Fruit fly (Drosophila melanogaster) whole organism, pupa: ENCODE results near the gene CG14974.

Experiments
- CG10348 ChIP-seq: fragments of 200-800 bp; sonication (Bioruptor generic); IDR thresholded peaks from 2 replicates; pipeline ENCODE4 v1.3.6; 2022; ENCODE audit warnings: missing biosample characterization, missing genetic modification characterization
- CG13204 ChIP-seq: fragments of 200-800 bp; sonication (Bioruptor generic); optimal IDR thresholded peaks from 2 replicates; lab custom pipeline; 2018; ENCODE audit warnings: missing biosample characterization, mild to moderate bottlenecking, missing genetic modification characterization, moderate library complexity
- CG14655 ChIP-seq: fragments of 200-800 bp; sonication (Bioruptor generic); optimal IDR thresholded peaks from 3 replicates; lab custom pipeline; 2017; ENCODE audit warnings: mild to moderate bottlenecking, missing biosample characterization, missing genetic modification reagents, missing genetic modification characterization
- CG17806 ChIP-seq: fragments of 200-800 bp; sonication (Bioruptor generic); optimal IDR thresholded peaks from 2 replicates; lab custom pipeline; 2018; ENCODE audit warnings: missing biosample characterization, mild to moderate bottlenecking, missing genetic modification characterization, moderate library complexity
- CG32121 ChIP-seq: fragments of 200-800 bp; sonication (Bioruptor generic); IDR thresholded peaks from 2 replicates; pipeline ENCODE4 v1.3.6; 2022; ENCODE audit warnings: missing biosample characterization, missing genetic modification characterization
- CG8159 ChIP-seq: fragments of 200-800 bp; sonication (Bioruptor generic); optimal IDR thresholded peaks from 3 replicates; lab custom pipeline; 2018; ENCODE audit warnings: missing biosample characterization, mild to moderate bottlenecking, missing genetic modification characterization, moderate library complexity
- CG8301 ChIP-seq: fragments of 200-800 bp; sonication (Bioruptor generic); optimal IDR thresholded peaks from 2 replicates; lab custom pipeline; 2018; ENCODE audit warnings: missing biosample characterization, mild to moderate bottlenecking, missing genetic modification characterization
- D1 ChIP-seq: fragments of 200-800 bp; sonication (Bioruptor generic); optimal IDR thresholded peaks from 2 replicates; lab custom pipeline; 2018; ENCODE audit warnings: missing biosample characterization, mild to moderate bottlenecking, missing genetic modification characterization, moderate library complexity
- EcR ChIP-seq: fragments of 200-800 bp; sonication (Bioruptor generic); optimal IDR thresholded peaks from 3 replicates; lab custom pipeline; 2019; ENCODE audit warnings: missing biosample characterization, missing genetic modification characterization, mild to moderate bottlenecking, moderate library complexity, missing genetic modification reagents
- Ets98B ChIP-seq: fragments of 200-800 bp; sonication (Bioruptor generic); IDR thresholded peaks from 2 replicates; pipeline ENCODE4 v1.3.6; 2022; ENCODE audit warnings: missing biosample characterization, missing genetic modification characterization
- Snoo ChIP-seq: fragments of 200-800 bp; sonication (Bioruptor generic); optimal IDR thresholded peaks from 3 replicates; lab custom pipeline; 2017; ENCODE audit warnings: missing biosample characterization, mild to moderate bottlenecking, missing genetic modification characterization, inconsistent platforms
- fd96Ca ChIP-seq: fragments of 200-800 bp; sonication (Bioruptor generic); IDR thresholded peaks from 3 replicates; pipeline ENCODE4 v1.3.6; 2022; ENCODE audit warnings: missing biosample characterization, missing genetic modification characterization
- gl ChIP-seq: fragments of 200-800 bp; sonication (Bioruptor generic); optimal IDR thresholded peaks from 2 replicates; lab custom pipeline; 2018; ENCODE audit warnings: missing biosample characterization, mild to moderate bottlenecking, missing genetic modification characterization
- rn ChIP-seq: fragments of 200-800 bp; sonication (Bioruptor generic); IDR thresholded peaks from 2 replicates; pipeline ENCODE4 v1.3.6; 2022; ENCODE audit warnings: missing biosample characterization, missing genetic modification characterization

DNA sequence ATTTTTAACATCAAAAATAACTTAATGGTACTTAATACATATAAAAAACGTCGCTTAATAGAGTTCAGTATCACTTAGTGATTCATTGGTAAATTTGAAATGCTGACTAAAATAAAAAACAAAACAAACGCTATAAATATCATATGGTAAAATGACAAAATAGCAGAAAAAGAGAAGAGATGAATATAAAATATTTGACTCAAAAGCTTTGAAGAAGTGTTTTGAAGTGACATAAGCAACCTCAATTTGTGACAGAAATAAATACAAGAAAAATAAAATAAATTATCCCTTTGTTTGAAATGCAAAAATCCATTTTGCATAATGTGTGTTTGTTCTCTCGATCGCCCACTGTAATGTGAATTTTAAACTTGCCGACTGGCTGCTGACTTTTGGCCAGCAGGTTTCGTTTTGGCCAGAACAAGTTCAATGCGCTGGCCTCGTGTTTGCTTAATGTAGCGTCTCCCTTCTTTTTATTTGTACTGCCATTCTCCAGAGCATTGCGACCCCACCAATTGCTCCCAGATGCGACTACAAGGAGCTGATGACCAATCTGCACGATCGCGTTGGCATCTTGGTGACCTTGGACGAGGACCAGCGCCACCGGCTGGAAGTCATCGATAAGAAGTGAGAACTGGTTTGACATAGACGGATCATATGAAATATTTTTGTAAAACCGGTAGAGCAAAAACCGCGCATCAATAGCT lies 8.1 kb downstream of the CG14974 start:
- TF ChIP-seq EcR (GFP tag; lab: Kevin White, UChicago): peak; percentile 92
- TF ChIP-seq Ets98B (GFP tag; lab: Robert Waterston, UW): no peak
- TF ChIP-seq Snoo (tag; lab: Kevin White, UChicago): peak; percentile 43
- no peak for TF ChIP-seq CG13204 (GFP tag; lab: Kevin White, UChicago)
- TF ChIP-seq CG8301: peak; percentile 33
- peak; percentile 12 for TF ChIP-seq CG17806 (tag; lab: Kevin White, UChicago)
- no peak for TF ChIP-seq CG10348 (GFP tag; lab: Robert Waterston, UW)
- no peak for TF ChIP-seq gl (tag; lab: Kevin White, UChicago)
- TF ChIP-seq D1 (tag; lab: Kevin White, UChicago): peak; percentile 7
- TF ChIP-seq fd96Ca (GFP tag; lab: Robert Waterston, UW): 0 out of 3 replicates have a peak, but pooled peaks have one; percentile 18
- TF ChIP-seq CG32121 (GFP tag; lab: Robert Waterston, UW): no peak
- TF ChIP-seq rn (GFP tag; lab: Robert Waterston, UW): no peak
- TF ChIP-seq CG8159 (tag; lab: Kevin White, UChicago): peak; percentile 44
- peak; percentile 56 for TF ChIP-seq CG14655
